Fruit fly (Drosophila melanogaster) whole organism, embryonic: Measurements from ENCODE around the gene CG4593.

Experiments
- CG10321 ChIP-seq: fragments of 200-800 bp; sonication (Bioruptor generic); IDR thresholded peaks from 2 replicates; pipeline ENCODE4 v1.3.6; 2022; ENCODE audit warnings: missing biosample characterization, missing genetic modification characterization
- CG11695 ChIP-seq: fragments of 200-800 bp; sonication (Bioruptor generic); IDR thresholded peaks from 3 replicates; pipeline ENCODE4 v1.3.6; 2022; ENCODE audit warnings: missing biosample characterization, missing genetic modification characterization
- CG13775 ChIP-seq: fragments of 200-800 bp; sonication (Bioruptor generic); optimal IDR thresholded peaks from 3 replicates; lab custom pipeline; 2017; ENCODE audit warnings: missing biosample characterization, mild to moderate bottlenecking, missing genetic modification characterization
- CG17361 ChIP-seq: fragments of 200-800 bp; sonication (Bioruptor generic); IDR thresholded peaks from 3 replicates; pipeline ENCODE4 v1.3.6; 2022; ENCODE audit warnings: missing biosample characterization, missing genetic modification characterization
- CG17568 ChIP-seq: fragments of 200-800 bp; sonication (Bioruptor generic); optimal IDR thresholded peaks from 2 replicates; lab custom pipeline; 2018; ENCODE audit warnings: missing biosample characterization, mild to moderate bottlenecking, missing genetic modification characterization, moderate library complexity
- CG2199 ChIP-seq: fragments of 200-800 bp; sonication (Bioruptor generic); IDR thresholded peaks from 3 replicates; pipeline ENCODE4 v1.3.6; 2022; ENCODE audit warnings: missing biosample characterization, missing genetic modification characterization
- CG2678 ChIP-seq: fragments of 200-800 bp; sonication (Bioruptor generic); optimal IDR thresholded peaks from 3 replicates; lab custom pipeline; 2019; ENCODE audit warnings: missing biosample characterization, mild to moderate bottlenecking, missing genetic modification characterization, moderate library complexity
- CG2889 ChIP-seq: fragments of 200-800 bp; sonication (Bioruptor generic); IDR thresholded peaks from 3 replicates; pipeline ENCODE4 v1.3.6; 2022; ENCODE audit warnings: missing biosample characterization, missing genetic modification characterization
- CG32772 ChIP-seq: fragments of 200-800 bp; sonication (Bioruptor generic); IDR thresholded peaks from 2 replicates; pipeline ENCODE4 v1.3.6; 2022; ENCODE audit warnings: missing biosample characterization, missing genetic modification characterization
- CG34224 ChIP-seq: fragments of 200-800 bp; sonication (Bioruptor generic); IDR thresholded peaks from 3 replicates; pipeline ENCODE4 v1.3.6; 2022; ENCODE audit warnings: missing biosample characterization, missing genetic modification characterization; ENCODE audit not compliant: partially characterized antibody
- CG3726 ChIP-seq: fragments of 200-800 bp; sonication (Bioruptor generic); IDR thresholded peaks from 3 replicates; pipeline ENCODE4, ENCODE4 v1.3.6; 2022; ENCODE audit warnings: missing biosample characterization, missing genetic modification characterization
- CG3847 ChIP-seq: fragments of 200-800 bp; sonication (Bioruptor generic); IDR thresholded peaks from 2 replicates; pipeline ENCODE4 v1.3.6; 2022; ENCODE audit warnings: missing biosample characterization, missing genetic modification characterization
- CG6765 ChIP-seq: fragments of 200-800 bp; sonication (Bioruptor generic); optimal IDR thresholded peaks from 3 replicates; lab custom pipeline; 2017; ENCODE audit warnings: missing biosample characterization, mild to moderate bottlenecking, missing genetic modification characterization
- CG6791 ChIP-seq: fragments of 200-800 bp; sonication (Bioruptor generic); IDR thresholded peaks from 3 replicates; pipeline ENCODE4 v1.3.6; 2022; ENCODE audit warnings: missing biosample characterization, missing genetic modification characterization; ENCODE audit not compliant: partially characterized antibody
- CG8089 ChIP-seq: fragments of 200-800 bp; sonication (Bioruptor generic); optimal IDR thresholded peaks from 3 replicates; lab custom pipeline; 2016; ENCODE audit warnings: missing biosample characterization, missing genetic modification characterization
- CG9215 ChIP-seq: fragments of 200-800 bp; sonication (Bioruptor generic); IDR thresholded peaks from 2 replicates; pipeline ENCODE4 v1.3.6; 2022; ENCODE audit warnings: missing biosample characterization, missing genetic modification characterization
- CG9437 ChIP-seq: fragments of 200-800 bp; sonication (Bioruptor generic); optimal IDR thresholded peaks from 2 replicates; lab custom pipeline; 2018; ENCODE audit warnings: missing biosample characterization, mild to moderate bottlenecking, missing genetic modification characterization
- CG9727 ChIP-seq: fragments of 200-800 bp; sonication (Bioruptor generic); optimal IDR thresholded peaks from 3 replicates; lab custom pipeline; 2017; ENCODE audit warnings: missing biosample characterization, mild to moderate bottlenecking, missing genetic modification characterization
- CTCF ChIP-seq: fragments of 200-800 bp; sonication (Bioruptor generic); optimal IDR thresholded peaks from 2 replicates; lab custom pipeline; 2017; ENCODE audit warnings: missing biosample characterization, mild to moderate bottlenecking, missing genetic modification characterization, moderate library complexity
- D19A ChIP-seq: fragments of 200-800 bp; optimal IDR thresholded peaks from 3 replicates; lab custom pipeline; 2019; ENCODE audit warnings: missing biosample characterization, mild to moderate bottlenecking, missing genetic modification characterization, moderate library complexity
- Eip74EF ChIP-seq, 2 experiments: fragments of 200-800 bp in 1 of 2; fragments of >200 bp in 1 of 2; sonication (Bioruptor generic) in 1 of 2; optimal IDR thresholded peaks; 2 replicates each; lab custom pipeline; 2017 to 2019; ENCODE audit warnings: missing biosample characterization in 2 of 2, missing genetic modification characterization in 2 of 2, mild to moderate bottlenecking in 1 of 2, moderate library complexity in 1 of 2
- Gug ChIP-seq: fragments of 200-800 bp; sonication (Bioruptor generic); IDR thresholded peaks from 4 replicates; pipeline ENCODE4 v1.3.6; 2022; ENCODE audit warnings: missing biosample characterization, missing genetic modification characterization
- Hr39 ChIP-seq: fragments of >200 bp; optimal IDR thresholded peaks from 2 replicates; lab custom pipeline; 2017
- Lpt ChIP-seq: fragments of >200 bp; optimal IDR thresholded peaks from 2 replicates; lab custom pipeline; 2018; ENCODE audit warnings: missing biosample characterization, missing genetic modification characterization
- NC2α ChIP-seq: fragments of 200-800 bp; sonication (Bioruptor generic); optimal IDR thresholded peaks from 2 replicates; lab custom pipeline; 2016; ENCODE audit warnings: missing biosample characterization, missing genetic modification characterization
- Ptx1 ChIP-seq: fragments of 200-800 bp; sonication (Bioruptor generic); IDR thresholded peaks from 2 replicates; pipeline ENCODE4 v1.3.6; 2022; ENCODE audit warnings: missing biosample characterization, missing genetic modification characterization
- Six4 ChIP-seq: fragments of 200-800 bp; sonication (Bioruptor generic); optimal IDR thresholded peaks from 2 replicates; lab custom pipeline; 2016; ENCODE audit warnings: missing biosample characterization, missing genetic modification characterization
- ap ChIP-seq: fragments of 200-800 bp; sonication (Bioruptor generic); IDR thresholded peaks from 2 replicates; pipeline ENCODE4 v1.3.6; 2022; ENCODE audit warnings: missing biosample characterization, missing genetic modification characterization
- bcd ChIP-seq: fragments of 200-800 bp; sonication (Bioruptor generic); optimal IDR thresholded peaks from 2 replicates; lab custom pipeline; 2017; ENCODE audit warnings: missing biosample characterization, mild to moderate bottlenecking, missing genetic modification characterization
- bigmax ChIP-seq: fragments of 200-800 bp; sonication (Bioruptor generic); optimal IDR thresholded peaks from 2 replicates; lab custom pipeline; 2018; ENCODE audit warnings: missing biosample characterization, mild to moderate bottlenecking, missing genetic modification characterization
- bsh ChIP-seq, 2 experiments: fragments of 200-800 bp; sonication (Bioruptor generic); optimal IDR thresholded peaks; 2 replicates each; lab custom pipeline; 2017 to 2018; ENCODE audit warnings: mild to moderate bottlenecking in 2 of 2, missing biosample characterization in 2 of 2, missing genetic modification characterization in 2 of 2, moderate library complexity in 1 of 2
- btn ChIP-seq: fragments of 200-800 bp; sonication (Bioruptor generic); optimal IDR thresholded peaks from 2 replicates; lab custom pipeline; 2016; ENCODE audit warnings: missing biosample characterization, missing genetic modification characterization
- cg ChIP-seq: fragments of 200-800 bp; sonication (Bioruptor generic); optimal IDR thresholded peaks from 3 replicates; lab custom pipeline; 2019; ENCODE audit warnings: missing biosample characterization, mild to moderate bottlenecking, missing genetic modification characterization, moderate library complexity
- chinmo ChIP-seq: fragments of 200-800 bp; sonication (Bioruptor generic); IDR thresholded peaks from 4 replicates; pipeline ENCODE4 v1.3.6; 2022; ENCODE audit warnings: missing biosample characterization, missing genetic modification characterization; ENCODE audit not compliant: partially characterized antibody
- dimm ChIP-seq: fragments of 200-800 bp; sonication (Bioruptor generic); IDR thresholded peaks from 2 replicates; pipeline ENCODE4 v1.3.6; 2022; ENCODE audit warnings: missing biosample characterization, missing genetic modification characterization
- eve ChIP-seq, 2 experiments: fragments of >200 bp; optimal IDR thresholded peaks; 2 replicates each; lab custom pipeline; 2017; ENCODE audit warnings: missing biosample characterization in 2 of 2, missing genetic modification characterization in 2 of 2
- ham ChIP-seq: fragments of 200-800 bp; sonication (Bioruptor generic); IDR thresholded peaks from 2 replicates; pipeline ENCODE4 v1.3.6; 2022; ENCODE audit warnings: missing biosample characterization, missing genetic modification characterization
- nmo ChIP-seq: fragments of 200-800 bp; sonication (Bioruptor generic); optimal IDR thresholded peaks from 2 replicates; lab custom pipeline; 2018; ENCODE audit warnings: missing biosample characterization, mild to moderate bottlenecking, missing genetic modification characterization, moderate library complexity
- odd ChIP-seq: fragments of 200-800 bp; sonication (Bioruptor generic); optimal IDR thresholded peaks from 2 replicates; lab custom pipeline; 2017; ENCODE audit warnings: missing biosample characterization, mild to moderate bottlenecking, missing genetic modification characterization
- onecut ChIP-seq: fragments of 200-800 bp; sonication (Bioruptor generic); IDR thresholded peaks from 2 replicates; pipeline ENCODE4 v1.3.6; 2022; ENCODE audit warnings: missing biosample characterization, missing genetic modification characterization
- pb ChIP-seq: fragments of 200-800 bp; sonication (Bioruptor generic); optimal IDR thresholded peaks from 3 replicates; lab custom pipeline; 2016; ENCODE audit warnings: missing biosample characterization, missing genetic modification characterization
- pho ChIP-seq: fragments of 200-800 bp; sonication (Bioruptor generic); optimal IDR thresholded peaks from 2 replicates; lab custom pipeline; 2016; ENCODE audit warnings: missing biosample characterization, missing genetic modification characterization
- row ChIP-seq: fragments of 200-800 bp; sonication (Bioruptor generic); IDR thresholded peaks from 3 replicates; pipeline ENCODE4 v1.3.6; 2022; ENCODE audit warnings: missing biosample characterization, missing genetic modification characterization
- sens ChIP-seq: fragments of 200-800 bp; sonication (Bioruptor generic); peaks from one replicate; lab custom pipeline; 2016; ENCODE audit warnings: missing biosample characterization, missing genetic modification characterization
- shn ChIP-seq: fragments of 200-800 bp; sonication (Bioruptor generic); optimal IDR thresholded peaks from 3 replicates; lab custom pipeline; 2016; ENCODE audit warnings: missing biosample characterization, missing genetic modification characterization
- sisA ChIP-seq: fragments of 200-800 bp; sonication (Bioruptor generic); IDR thresholded peaks from 2 replicates; pipeline ENCODE4 v1.3.6; 2022; ENCODE audit warnings: missing biosample characterization, missing genetic modification characterization
- sna ChIP-seq: fragments of 200-800 bp; sonication (Bioruptor generic); IDR thresholded peaks from 2 replicates; pipeline ENCODE4 v1.3.6; 2022; ENCODE audit warnings: missing biosample characterization, missing genetic modification characterization; ENCODE audit not compliant: partially characterized antibody
- tin ChIP-seq: fragments of 200-800 bp; sonication (Bioruptor generic); optimal IDR thresholded peaks from 3 replicates; lab custom pipeline; 2016; ENCODE audit warnings: missing biosample characterization, missing genetic modification characterization
- tio ChIP-seq: fragments of 200-800 bp; sonication (Bioruptor generic); optimal IDR thresholded peaks from 2 replicates; lab custom pipeline; 2017; ENCODE audit warnings: missing biosample characterization, missing genetic modification characterization, inconsistent platforms

Gene CG4593

DNA sequence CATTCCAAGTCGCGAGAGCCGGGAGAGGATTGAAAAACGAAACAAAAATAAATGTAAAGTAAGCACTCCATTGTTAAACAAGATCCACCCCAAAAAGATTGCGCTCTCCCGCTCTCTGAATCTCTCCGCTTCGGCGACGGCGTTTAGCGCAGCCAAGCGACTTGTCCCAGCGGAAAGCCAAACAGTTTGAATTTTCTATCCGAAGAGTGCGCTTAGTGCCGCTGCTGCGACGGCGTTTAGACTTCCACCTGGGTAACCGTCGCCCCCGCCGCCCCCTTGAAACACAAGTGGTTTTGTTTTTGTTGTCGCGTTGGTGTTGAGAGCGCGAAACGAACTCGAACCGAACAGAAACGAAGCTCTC is 15.2 kb upstream of the CG4593 start, which contains the start of gene Inx2 (continued):
- no peak for TF ChIP-seq CTCF (GFP tag; lab: Kevin White, UChicago)

DNA sequence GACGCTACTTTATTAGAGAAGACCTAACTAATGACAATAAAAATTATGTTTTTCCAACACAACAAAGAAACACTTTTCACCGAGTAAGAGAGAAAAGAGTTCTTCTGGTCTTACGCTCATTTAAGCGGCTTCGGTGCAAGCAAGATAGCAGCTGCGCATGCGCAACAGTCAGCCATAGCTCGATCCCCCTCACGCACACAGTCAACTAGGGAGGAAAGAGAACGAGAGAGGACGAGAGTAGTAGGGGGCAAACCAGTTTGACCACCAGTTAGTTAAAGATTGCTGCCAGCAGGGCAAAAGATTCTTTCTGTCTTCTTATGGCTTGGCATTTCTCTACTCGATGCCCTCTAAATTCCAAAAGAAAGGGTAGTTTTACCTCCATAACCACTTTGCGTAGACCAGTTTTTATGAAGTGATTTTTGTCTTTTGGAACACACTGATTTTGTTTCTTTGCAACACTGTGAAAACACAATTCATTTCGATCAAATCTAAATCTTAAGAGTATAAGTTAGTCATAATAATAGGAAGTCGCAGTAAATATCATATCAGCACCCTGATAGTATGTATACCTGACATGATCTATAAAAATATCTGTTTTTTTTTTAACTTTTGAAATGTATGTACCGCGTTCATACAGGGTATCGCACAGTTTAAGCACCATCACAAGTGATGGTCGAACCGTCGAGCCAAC is 13.1 kb upstream of the CG4593 start:
- TF ChIP-seq tin (GFP tag; lab: Kevin White, UChicago) (peak; percentile 16), Eip74EF (GFP tag; optimal IDR thresholded peaks at IDR 0.05; lab: Kevin White, UChicago) (no peak), Six4 (GFP tag; lab: Kevin White, UChicago) (peak; percentile 16), Hr39 (lab: Kevin White, UChicago) (no peak), bigmax (GFP tag; lab: Kevin White, UChicago) (no peak), chinmo (GFP tag; lab: Robert Waterston, UW) (peak; percentile 81; the same call in 2 of the 4 replicates), CG2678 (tag; lab: Kevin White, UChicago) (peak; percentile 49), CG3726 (GFP tag; lab: Robert Waterston, UW) (no peak), CG32772 (GFP tag; lab: Robert Waterston, UW) (0 out of 2 replicates have a peak, but pooled peaks have one; percentile 15), sisA (no peak), sna (GFP tag; lab: Robert Waterston, UW) (no peak), bcd (GFP tag; lab: Kevin White, UChicago) (peak; percentile 17), tio (GFP tag; lab: Kevin White, UChicago) (peak; percentile 30), CG13775 (GFP tag; lab: Kevin White, UChicago) (peak; percentile 66), CG2199 (GFP tag; lab: Robert Waterston, UW) (0 out of 3 replicates have a peak, but pooled peaks have one; percentile 25), CG8089 (GFP tag; lab: Kevin White, UChicago) (no peak), CG17361 (GFP tag; lab: Robert Waterston, UW) (peak; percentile 80; the same call in 2 of the 3 replicates), pho (GFP tag; lab: Kevin White, UChicago) (peak; percentile 40), CG3847 (GFP tag; lab: Robert Waterston, UW) (no peak), CG6765 (GFP tag; lab: Kevin White, UChicago) (no peak), Lpt (GFP tag; lab: Kevin White, UChicago) (no peak), bsh (GFP tag; optimal IDR thresholded peaks at IDR 0.05; lab: Kevin White, UChicago) (peak in 1 of 2 experiments; percentile 21), CG6791 (GFP tag; lab: Robert Waterston, UW) (no peak), CG34224 (GFP tag; lab: Robert Waterston, UW) (no peak), row (GFP tag; lab: Robert Waterston, UW) (no peak), Gug (0 out of 4 replicates have a peak, but pooled peaks have one; percentile 2), odd (GFP tag; lab: Kevin White, UChicago) (peak; percentile 3), pb (GFP tag; lab: Kevin White, UChicago) (no peak), ap (GFP tag; lab: Robert Waterston, UW) (no peak), onecut (GFP tag; lab: Robert Waterston, UW) (no peak), CG9215 (GFP tag; lab: Robert Waterston, UW) (no peak; the same call in 1 of the 2 replicates), CG11695 (GFP tag; lab: Robert Waterston, UW) (peak; percentile 57; the same call in 2 of the 3 replicates), cg (peak; percentile 15), nmo (peak; percentile 47), eve (GFP tag; optimal IDR thresholded peaks at IDR 0.05; lab: Kevin White, UChicago) (peak in 1 of 2 experiments; percentile 89), CG9437 (GFP tag; lab: Kevin White, UChicago) (peak; percentile 56), Ptx1 (0 out of 2 replicates have a peak, but pooled peaks have one; percentile 51), sens (GFP tag; lab: Kevin White, UChicago) (peak; percentile 81), ham (GFP tag; lab: Robert Waterston, UW) (no peak), NC2α (no peak), CG17568 (GFP tag; lab: Kevin White, UChicago) (no peak), shn (peak; percentile 37), CG10321 (GFP tag; lab: Robert Waterston, UW) (peak; percentile 87), btn (GFP tag; lab: Kevin White, UChicago) (no peak), CG9727 (peak; percentile 64), D19A (peak; percentile 65), dimm (GFP tag; lab: Robert Waterston, UW) (no peak), CG2889 (GFP tag; lab: Robert Waterston, UW) (no peak)
